Fruit fly (Drosophila melanogaster): ENCODE results near the gene ppk22.

The ppk22 gene

DNA sequence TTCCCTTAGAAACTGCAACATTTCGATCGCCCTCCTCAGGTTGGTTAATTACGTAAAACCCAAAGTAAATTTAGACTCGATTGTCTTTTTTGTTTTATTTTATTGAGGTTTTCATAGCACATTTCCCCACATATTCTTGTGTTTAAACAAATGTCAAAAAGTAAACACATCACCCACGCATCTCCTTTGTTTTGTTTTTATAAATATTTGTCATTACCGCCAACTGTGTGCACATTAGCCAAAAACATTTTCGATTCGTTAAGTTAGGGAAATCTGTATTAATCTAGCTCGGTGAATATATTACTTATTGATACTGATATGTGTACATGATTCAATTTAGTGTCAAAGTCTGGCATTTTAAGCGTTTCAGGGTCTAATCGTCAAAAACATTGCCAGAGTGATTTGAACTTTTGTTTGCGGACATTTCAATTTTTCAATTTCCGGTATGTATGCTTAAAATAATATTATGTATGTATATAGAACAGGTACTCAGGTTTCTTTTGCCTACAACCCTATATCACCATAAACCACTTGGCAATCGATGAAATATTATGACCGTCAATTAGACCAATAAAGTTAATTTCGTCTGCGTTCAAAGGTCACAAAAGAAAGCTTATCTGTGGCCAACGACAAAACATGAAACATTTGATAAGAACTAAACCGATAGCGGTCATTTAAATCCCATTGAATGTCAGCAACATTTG, 49.9 kb downstream of the ppk22 start:
- TF ChIP-seq CG33017 (tag; optimal IDR thresholded peaks at IDR 0.05): peak; percentile 5
- TF ChIP-seq toe (GFP tag; optimal IDR thresholded peaks at IDR 0.05): no peak
- TF ChIP-seq CG5204 (GFP tag; optimal IDR thresholded peaks at IDR 0.05): no peak
- TF ChIP-seq bab1 (GFP tag; optimal IDR thresholded peaks at IDR 0.05): no peak
- no peak for TF ChIP-seq CG11617 (GFP tag; optimal IDR thresholded peaks at IDR 0.05)
- no peak for TF ChIP-seq tj (GFP tag; optimal IDR thresholded peaks at IDR 0.05)
- TF ChIP-seq cnc (optimal IDR thresholded peaks at IDR 0.05): no peak
- no peak for TF ChIP-seq CG7045 (GFP tag; optimal IDR thresholded peaks at IDR 0.05)
- TF ChIP-seq CG1620 (GFP tag; optimal IDR thresholded peaks at IDR 0.05): no peak
- peak; percentile 81 for TF ChIP-seq kay (GFP tag; ENCODE audit: borderline replicate concordance)
- TF ChIP-seq CG7101 (tag; optimal IDR thresholded peaks at IDR 0.05): no peak
- no peak for TF ChIP-seq Clk (GFP tag; optimal IDR thresholded peaks at IDR 0.05)

All from whole organism, adult.